Worm (Caenorhabditis elegans): ENCODE data around the gene C54E4.12.

The C54E4.12 gene

ce11 chrIV:2140543-2140942, at the start of gene C54E4.12:
Gene C54E4.12, minus strand, starts transcription at chrIV:2140643.
- TF ChIP-seq sma-3 (GFP tag; optimal IDR thresholded peaks at IDR 0.05) = no peak

ce11 chrIV:2177545-2177944, 37.1 kb upstream of the C54E4.12 start, which contains the start of gene hrpu-2:
Gene hrpu-2, plus strand, starts transcription at chrIV:2177896.
- TF ChIP-seq ceh-16 (tag; optimal IDR thresholded peaks at IDR 0.05) = no peak
- no peak for TF ChIP-seq nhr-23 (tag; optimal IDR thresholded peaks at IDR 0.05)
- TF ChIP-seq lin-39 (tag; optimal IDR thresholded peaks at IDR 0.05) = no peak
- no peak for TF ChIP-seq nhr-12 (tag; optimal IDR thresholded peaks at IDR 0.05)
- peak; percentile 89 to 92 for TF ChIP-seq lsy-2 (tag; optimal IDR thresholded peaks at IDR 0.05)
- TF ChIP-seq mab-5 (tag; optimal IDR thresholded peaks at IDR 0.05) = peak; percentile 89
- TF ChIP-seq crh-2 (tag; optimal IDR thresholded peaks at IDR 0.05) = peak; percentile 90
- TF ChIP-seq blmp-1 (tag; optimal IDR thresholded peaks at IDR 0.05; ENCODE audit: insufficient read depth) = peak; percentile 53
- TF ChIP-seq nhr-25 (tag; optimal IDR thresholded peaks at IDR 0.05) = peak; percentile 78
- peak; percentile 98 for TF ChIP-seq gmeb-1 (tag; optimal IDR thresholded peaks at IDR 0.05)
- TF ChIP-seq snpc-4 (tag; optimal IDR thresholded peaks at IDR 0.05) = peak; percentile 46
- TF ChIP-seq lin-13 (GFP tag; optimal IDR thresholded peaks at IDR 0.05) = peak; percentile 92
- no peak for TF ChIP-seq nhr-11 (tag; optimal IDR thresholded peaks at IDR 0.05)
- TF ChIP-seq ztf-1 (GFP tag; conservative IDR thresholded peaks at IDR 0.05) = no peak
- no peak for TF ChIP-seq ztf-11 (tag; optimal IDR thresholded peaks at IDR 0.05)
- TF ChIP-seq C34F6.9 (tag; optimal IDR thresholded peaks at IDR 0.05) = peak; percentile 88
- peak; percentile 51 for TF ChIP-seq R02D3.7 (tag; optimal IDR thresholded peaks at IDR 0.05)
- peak; percentile 64 for TF ChIP-seq nhr-6 (tag; optimal IDR thresholded peaks at IDR 0.05)
- no peak for TF ChIP-seq ZK546.5 (tag; optimal IDR thresholded peaks at IDR 0.05)
- TF ChIP-seq F13H6.1 (tag; optimal IDR thresholded peaks at IDR 0.05) = peak; percentile 72
- peak; percentile 92 for TF ChIP-seq unc-55 (GFP tag; optimal IDR thresholded peaks at IDR 0.05)
- TF ChIP-seq sma-3 (GFP tag; optimal IDR thresholded peaks at IDR 0.05) = peak; percentile 78
- TF ChIP-seq unc-39 (tag; optimal IDR thresholded peaks at IDR 0.05) = no peak
- TF ChIP-seq peb-1 (tag; optimal IDR thresholded peaks at IDR 0.05) = no peak
- TF ChIP-seq nhr-237 (tag; optimal IDR thresholded peaks at IDR 0.05) = no peak
- no peak for TF ChIP-seq Y55F3AM.14 (GFP tag; optimal IDR thresholded peaks at IDR 0.05)
- no peak for TF ChIP-seq nhr-77 (tag; optimal IDR thresholded peaks at IDR 0.05)
- TF ChIP-seq alr-1 (tag; optimal IDR thresholded peaks at IDR 0.05) = no peak
- no peak for TF ChIP-seq dmd-4 (tag; optimal IDR thresholded peaks at IDR 0.05)
- peak; percentile 62 for TF ChIP-seq sem-4 (tag; optimal IDR thresholded peaks at IDR 0.05)
- TF ChIP-seq skn-1 (tag; optimal IDR thresholded peaks at IDR 0.05) = no peak
- TF ChIP-seq ceh-82 (tag; optimal IDR thresholded peaks at IDR 0.05) = peak; percentile 41
- TF ChIP-seq ztf-4 (tag; optimal IDR thresholded peaks at IDR 0.05) = peak; percentile 28
- TF ChIP-seq sma-9 (GFP tag; optimal IDR thresholded peaks at IDR 0.05) = peak; percentile 85
- no peak for TF ChIP-seq sma-9 (tag; optimal IDR thresholded peaks at IDR 0.05)
- TF ChIP-seq egl-27 (tag; optimal IDR thresholded peaks at IDR 0.05) = peak; percentile 73
- TF ChIP-seq nhr-129 (tag; optimal IDR thresholded peaks at IDR 0.05) = peak; percentile 40
- no peak for TF ChIP-seq zag-1 (tag; optimal IDR thresholded peaks at IDR 0.05)
- TF ChIP-seq aly-2 (tag; optimal IDR thresholded peaks at IDR 0.05) = no peak
- peak in 1 of 2 experiments; percentile 45 for TF ChIP-seq mdl-1 (tag; optimal IDR thresholded peaks at IDR 0.05)
- no peak for TF ChIP-seq elt-1 (tag; optimal IDR thresholded peaks at IDR 0.05)
- no peak for TF ChIP-seq ama-1 (optimal IDR thresholded peaks at IDR 0.05)
- TF ChIP-seq unc-62 (GFP tag; optimal IDR thresholded peaks at IDR 0.05) = no peak
- TF ChIP-seq nhr-21 (tag; optimal IDR thresholded peaks at IDR 0.05) = peak; percentile 71
- no peak for TF ChIP-seq mbf-1 (tag; optimal IDR thresholded peaks at IDR 0.05)
- no peak for TF ChIP-seq elt-3 (tag; optimal IDR thresholded peaks at IDR 0.05)
- TF ChIP-seq lin-11 (tag; optimal IDR thresholded peaks at IDR 0.05) = peak; percentile 63
- TF ChIP-seq nhr-10 (tag; optimal IDR thresholded peaks at IDR 0.05) = no peak
- TF ChIP-seq fos-1 (tag; optimal IDR thresholded peaks at IDR 0.05) = peak; percentile 39
